Fruit fly (Drosophila melanogaster) whole organism, embryonic: ENCODE measurements around the gene CG31068.

ENCODE experiments used
- CG6765 ChIP-seq: fragments of 200-800 bp; sonication (Bioruptor generic); optimal IDR thresholded peaks from 3 replicates; lab custom pipeline; 2017; ENCODE audit warnings: missing biosample characterization, mild to moderate bottlenecking, missing genetic modification characterization
- Neu2 ChIP-seq: fragments of 200-800 bp; sonication (Bioruptor generic); optimal IDR thresholded peaks from 3 replicates; lab custom pipeline; 2016; ENCODE audit warnings: missing biosample characterization, missing genetic modification characterization, borderline replicate concordance

- no peak for TF ChIP-seq CG6765
- TF ChIP-seq Neu2 (GFP tag; lab: Kevin White, UChicago) = no peak
Observed at dm6 chr3R:27279478-27279877, 46.0 kb downstream of the CG31068 start.
